Worm (Caenorhabditis elegans) whole organism, mixed stage, embryonic: ENCODE results near the gene F13B6.3.

Experiments
- M03D4.4 ChIP-seq: sonication (generic microtip); optimal IDR thresholded peaks from 2 replicates; lab custom pipeline; 2017; ENCODE audit warnings: mild to moderate bottlenecking, missing genetic modification characterization, missing compliant biosample characterization
- bed-3 ChIP-seq: fragments of 200-800 bp; sonication (Bioruptor generic); optimal IDR thresholded peaks from 3 replicates; lab custom pipeline; 2018; ENCODE audit warnings: mild to moderate bottlenecking, missing genetic modification characterization, moderate library complexity, missing compliant biosample characterization
- blmp-1 ChIP-seq: fragments of 150-350 bp; optimal IDR thresholded peaks from 2 replicates; lab custom pipeline; 2014; ENCODE audit warnings: missing biosample characterization, missing genetic modification characterization
- ceh-39 ChIP-seq: fragments of 150-350 bp; optimal IDR thresholded peaks from 2 replicates; lab custom pipeline; 2014; ENCODE audit warnings: missing biosample characterization, missing genetic modification characterization
- ceh-43 ChIP-seq: fragments of 200-800 bp; sonication (Bioruptor generic); optimal IDR thresholded peaks from 2 replicates; lab custom pipeline; 2018; ENCODE audit warnings: mild to moderate bottlenecking, missing genetic modification characterization, moderate library complexity, missing compliant biosample characterization
- ceh-83 ChIP-seq: fragments of 200-800 bp; sonication (Bioruptor generic); optimal IDR thresholded peaks from 2 replicates; lab custom pipeline; 2018; ENCODE audit warnings: mild to moderate bottlenecking, missing genetic modification characterization, missing compliant biosample characterization
- ces-1 ChIP-seq: fragments of 150-350 bp; optimal IDR thresholded peaks from 2 replicates; lab custom pipeline; 2014; ENCODE audit warnings: missing biosample characterization, missing genetic modification reagents, missing genetic modification characterization
- cnd-1 ChIP-seq: fragments of 200-800 bp; sonication (Bioruptor generic); optimal IDR thresholded peaks from 2 replicates; lab custom pipeline; 2018; ENCODE audit warnings: mild to moderate bottlenecking, missing genetic modification characterization, missing compliant biosample characterization
- drap-1 ChIP-seq: fragments of 200-800 bp; sonication (Bioruptor generic); optimal IDR thresholded peaks from 3 replicates; lab custom pipeline; 2018; ENCODE audit warnings: mild to moderate bottlenecking, missing genetic modification characterization, missing compliant biosample characterization
- elt-1 ChIP-seq: sonication (generic microtip); optimal IDR thresholded peaks from 2 replicates; lab custom pipeline; 2017; ENCODE audit warnings: missing genetic modification characterization, mild to moderate bottlenecking, missing compliant biosample characterization, antibody characterized with exemption, moderate library complexity, borderline replicate concordance; ENCODE audit not compliant: insufficient read depth
- elt-3 ChIP-seq: fragments of 150-350 bp; optimal IDR thresholded peaks from 2 replicates; lab custom pipeline; 2014; ENCODE audit warnings: missing biosample characterization, missing genetic modification characterization
- flh-1 ChIP-seq: fragments of 200-800 bp; sonication (Bioruptor generic); optimal IDR thresholded peaks from 2 replicates; lab custom pipeline; 2018; ENCODE audit warnings: mild to moderate bottlenecking, missing genetic modification characterization, moderate library complexity, missing compliant biosample characterization
- ham-2 ChIP-seq: fragments of 200-800 bp; sonication (Bioruptor generic); optimal IDR thresholded peaks from 2 replicates; lab custom pipeline; 2018; ENCODE audit warnings: mild to moderate bottlenecking, missing genetic modification characterization, missing compliant biosample characterization
- hlh-1 ChIP-seq: fragments of 150-350 bp; optimal IDR thresholded peaks from 2 replicates; lab custom pipeline; 2014; ENCODE audit warnings: missing biosample characterization, missing genetic modification reagents, missing genetic modification characterization
- lin-13 ChIP-seq: fragments of 150-350 bp; optimal IDR thresholded peaks from 2 replicates; lab custom pipeline; 2014; ENCODE audit warnings: missing biosample characterization, missing genetic modification characterization
- mab-5 ChIP-seq: fragments of 150-350 bp; optimal IDR thresholded peaks from 2 replicates; lab custom pipeline; 2014; ENCODE audit warnings: missing biosample characterization, missing genetic modification characterization
- mep-1 ChIP-seq: fragments of 150-350 bp; optimal IDR thresholded peaks from 2 replicates; lab custom pipeline; 2017; ENCODE audit warnings: missing biosample characterization, missing genetic modification reagents, missing genetic modification characterization, inconsistent platforms
- mls-2 ChIP-seq: sonication (generic microtip); optimal IDR thresholded peaks from 2 replicates; lab custom pipeline; 2016; ENCODE audit warnings: mild to moderate bottlenecking, missing genetic modification characterization, moderate library complexity, missing compliant biosample characterization
- nhr-12 ChIP-seq: fragments of 150-350 bp; optimal IDR thresholded peaks from 2 replicates; lab custom pipeline; 2014; ENCODE audit warnings: missing biosample characterization, missing genetic modification characterization
- nhr-2 ChIP-seq: fragments of 150-350 bp; optimal IDR thresholded peaks from 2 replicates; lab custom pipeline; 2014; ENCODE audit warnings: missing biosample characterization, missing genetic modification characterization
- nhr-237 ChIP-seq: fragments of 150-350 bp; optimal IDR thresholded peaks from 2 replicates; lab custom pipeline; 2014; ENCODE audit warnings: missing biosample characterization, missing genetic modification characterization
- nhr-28 ChIP-seq: fragments of 150-350 bp; optimal IDR thresholded peaks from 2 replicates; lab custom pipeline; 2014; ENCODE audit warnings: missing biosample characterization, missing genetic modification characterization
- nhr-76 ChIP-seq: sonication (generic microtip); optimal IDR thresholded peaks from 2 replicates; lab custom pipeline; 2017; ENCODE audit warnings: missing biosample characterization, missing genetic modification characterization
- sem-2 ChIP-seq: fragments of 200-800 bp; sonication (Bioruptor generic); optimal IDR thresholded peaks from 2 replicates; lab custom pipeline; 2018; ENCODE audit warnings: mild to moderate bottlenecking, missing genetic modification characterization, missing compliant biosample characterization
- snpc-4 ChIP-seq: fragments of 150-350 bp; optimal IDR thresholded peaks from 2 replicates; lab custom pipeline; 2014; ENCODE audit warnings: missing biosample characterization, missing genetic modification characterization
- sptf-1 ChIP-seq: sonication (generic microtip); optimal IDR thresholded peaks from 2 replicates; lab custom pipeline; 2017; ENCODE audit warnings: mild to moderate bottlenecking, missing genetic modification characterization, moderate library complexity, missing compliant biosample characterization
- tbx-8 ChIP-seq: fragments of 200-800 bp; sonication (Bioruptor generic); optimal IDR thresholded peaks from 2 replicates; lab custom pipeline; 2018; ENCODE audit warnings: mild to moderate bottlenecking, missing genetic modification characterization, moderate library complexity, missing compliant biosample characterization
- unc-120 ChIP-seq: sonication (generic microtip); optimal IDR thresholded peaks from 2 replicates; lab custom pipeline; 2017; ENCODE audit warnings: missing genetic modification characterization, missing compliant biosample characterization; ENCODE audit not compliant: poor library complexity, severe bottlenecking
- unc-39 ChIP-seq: fragments of 150-350 bp; optimal IDR thresholded peaks from 2 replicates; lab custom pipeline; 2014; ENCODE audit warnings: missing biosample characterization, missing genetic modification characterization
- unc-62 ChIP-seq: fragments of 150-350 bp; optimal IDR thresholded peaks from 2 replicates; lab custom pipeline; 2014; ENCODE audit warnings: missing biosample characterization, missing genetic modification reagents, missing genetic modification characterization
- ztf-11 ChIP-seq: fragments of 150-350 bp; optimal IDR thresholded peaks from 2 replicates; lab custom pipeline; 2014; ENCODE audit warnings: missing biosample characterization, missing genetic modification characterization

F13B6.3 gene

ce11 chrIV:7439377-7439776, 26.4 kb downstream of the F13B6.3 start:
- TF ChIP-seq ceh-43 (GFP tag; lab: Kevin White, UChicago) (no peak), hlh-1 (no peak), ceh-39 (no peak), nhr-28 (tag; lab: Kevin White, UChicago) (no peak), elt-1 (tag; lab: Kevin White, UChicago) (no peak), mls-2 (tag; lab: Kevin White, UChicago) (no peak), unc-39 (tag; lab: Kevin White, UChicago) (no peak), elt-3 (tag; lab: Kevin White, UChicago) (no peak), unc-62 (GFP tag; lab: Kevin White, UChicago) (no peak)

ce11 chrIV:7433858-7434257, 31.9 kb downstream of the F13B6.3 start, which contains the start of gene B0496.11:
Gene B0496.11 (minus strand): TSS chrIV:7433958.
- TF ChIP-seq ceh-39 (no peak), unc-120 (tag; lab: Kevin White, UChicago) (no peak), tbx-8 (GFP tag; lab: Kevin White, UChicago) (no peak), blmp-1 (tag; lab: Kevin White, UChicago) (no peak), elt-3 (tag; lab: Kevin White, UChicago) (no peak), unc-62 (GFP tag; lab: Kevin White, UChicago) (no peak), mls-2 (tag; lab: Kevin White, UChicago) (no peak), nhr-2 (no peak), bed-3 (GFP tag; lab: Kevin White, UChicago) (no peak), nhr-28 (tag; lab: Kevin White, UChicago) (no peak), ces-1 (GFP tag; lab: Kevin White, UChicago) (no peak), sptf-1 (tag; lab: Kevin White, UChicago) (no peak), nhr-76 (no peak), ztf-11 (tag; lab: Kevin White, UChicago) (no peak), nhr-237 (tag; lab: Kevin White, UChicago) (no peak), M03D4.4 (no peak), flh-1 (GFP tag; lab: Kevin White, UChicago) (no peak), ceh-83 (GFP tag; lab: Kevin White, UChicago) (no peak), sem-2 (GFP tag; lab: Kevin White, UChicago) (no peak), hlh-1 (no peak)

ce11 chrIV:7428998-7429397, 36.8 kb downstream of the F13B6.3 start:
- TF ChIP-seq drap-1 (GFP tag; lab: Kevin White, UChicago) (no peak), tbx-8 (GFP tag; lab: Kevin White, UChicago) (no peak), snpc-4 (tag; lab: Kevin White, UChicago) (no peak), ceh-39 (no peak), mls-2 (tag; lab: Kevin White, UChicago) (no peak), elt-1 (tag; lab: Kevin White, UChicago) (no peak), cnd-1 (no peak), nhr-76 (no peak), unc-120 (tag; lab: Kevin White, UChicago) (peak; percentile 57), flh-1 (GFP tag; lab: Kevin White, UChicago) (no peak), sptf-1 (tag; lab: Kevin White, UChicago) (no peak), blmp-1 (tag; lab: Kevin White, UChicago) (no peak), mab-5 (tag; lab: Kevin White, UChicago) (no peak), mep-1 (no peak), ces-1 (GFP tag; lab: Kevin White, UChicago) (no peak), bed-3 (GFP tag; lab: Kevin White, UChicago) (no peak), sem-2 (GFP tag; lab: Kevin White, UChicago) (no peak), hlh-1 (peak; percentile 86), ceh-43 (GFP tag; lab: Kevin White, UChicago) (no peak), nhr-12 (tag; lab: Kevin White, UChicago) (no peak), unc-62 (GFP tag; lab: Kevin White, UChicago) (peak; percentile 61), ham-2 (GFP tag; lab: Kevin White, UChicago) (no peak), ceh-83 (GFP tag; lab: Kevin White, UChicago) (no peak), lin-13 (tag; lab: Kevin White, UChicago) (no peak), unc-39 (tag; lab: Kevin White, UChicago) (no peak), nhr-28 (tag; lab: Kevin White, UChicago) (no peak), ztf-11 (tag; lab: Kevin White, UChicago) (no peak)

ce11 chrIV:7428347-7428746, 37.4 kb downstream of the F13B6.3 start:
- no peak for TF ChIP-seq cnd-1
- no peak for TF ChIP-seq ham-2 (GFP tag; lab: Kevin White, UChicago)
